Worm (Caenorhabditis elegans) whole organism, midembryonic: ENCODE data around the gene Y69A2AR.50.
A peak's percentile ranks its signal among the peaks of the same experiment; 100 is the strongest.

Experiments
- T22C8.4 ChIP-seq: fragments of 200-800 bp; sonication (Bioruptor generic); IDR thresholded peaks from 2 replicates; pipeline ENCODE4 v1.3.6; 2022; ENCODE audit warnings: missing genetic modification characterization, missing compliant biosample characterization
- cog-1 ChIP-seq: sonication (generic microtip); optimal IDR thresholded peaks from 2 replicates; lab custom pipeline; 2016; ENCODE audit warnings: missing genetic modification characterization, missing compliant biosample characterization
- flt-1 ChIP-seq: fragments of 200-800 bp; sonication (Bioruptor generic); IDR thresholded peaks from 2 replicates; pipeline ENCODE4 v1.3.6; 2022; ENCODE audit warnings: missing genetic modification characterization, missing compliant biosample characterization
- klf-2 ChIP-seq: fragments of 200-800 bp; sonication (Bioruptor generic); conservative IDR thresholded peaks from 2 replicates; pipeline ENCODE4 v1.3.6; 2022; ENCODE audit warnings: missing genetic modification reagents, missing genetic modification characterization, missing compliant biosample characterization
- med-1 ChIP-seq: sonication (generic microtip); optimal IDR thresholded peaks from 2 replicates; lab custom pipeline; 2017; ENCODE audit warnings: missing genetic modification characterization, mild to moderate bottlenecking, missing compliant biosample characterization, antibody characterized with exemption, missing genetic modification reagents; ENCODE audit not compliant: insufficient read depth
- ref-1 ChIP-seq: fragments of 200-800 bp; sonication (Bioruptor generic); conservative IDR thresholded peaks from 2 replicates; pipeline ENCODE4 v1.3.6; 2022; ENCODE audit warnings: missing genetic modification reagents, missing genetic modification characterization, missing compliant biosample characterization
- tab-1 ChIP-seq: fragments of 200-800 bp; sonication (Bioruptor generic); IDR thresholded peaks from 2 replicates; pipeline ENCODE4 v1.3.6; 2022; ENCODE audit warnings: missing genetic modification characterization, missing compliant biosample characterization
- ztf-23 ChIP-seq: fragments of 200-800 bp; sonication (Bioruptor generic); IDR thresholded peaks from 2 replicates; pipeline ENCODE4 v1.3.6; 2022; ENCODE audit warnings: missing genetic modification reagents, missing genetic modification characterization, missing compliant biosample characterization
- ztf-29 ChIP-seq: fragments of 200-800 bp; sonication (Bioruptor generic); IDR thresholded peaks from 2 replicates; pipeline ENCODE4 v1.3.6; 2022; ENCODE audit warnings: missing genetic modification reagents, missing genetic modification characterization, missing compliant biosample characterization

Gene Y69A2AR.50

ce11 chrIV:2600841-2601240, 38.7 kb downstream of the Y69A2AR.50 start, which contains the start of gene epg-9:
epg-9 (plus strand) TSS chrIV:2601141.
- TF ChIP-seq ztf-23 (no peak), tab-1 (no peak), klf-2 (GFP tag; lab: Robert Waterston, UW) (no peak), flt-1 (GFP tag; lab: Robert Waterston, UW) (no peak), cog-1 (no peak), ref-1 (no peak), med-1 (GFP tag; lab: Kevin White, UChicago) (no peak), T22C8.4 (no peak), ztf-29 (GFP tag; lab: Robert Waterston, UW) (no peak)

ce11 chrIV:2601988-2602861, 40.1 kb downstream of the Y69A2AR.50 start:
- TF ChIP-seq ztf-23 (0 out of 2 replicates have a peak, but pooled peaks have one; percentile 54), klf-2 (GFP tag; lab: Robert Waterston, UW) (0 out of 2 replicates have a peak, but pooled peaks have one; percentile 9), flt-1 (GFP tag; lab: Robert Waterston, UW) (peak; percentile 49; the same call in 1 of the 2 replicates), ref-1 (no peak), ztf-29 (GFP tag; lab: Robert Waterston, UW) (no peak), med-1 (GFP tag; lab: Kevin White, UChicago) (no peak), T22C8.4 (peak; percentile 7; the same call in 1 of the 2 replicates), cog-1 (peak; percentile 43), tab-1 (no peak)

DNA sequence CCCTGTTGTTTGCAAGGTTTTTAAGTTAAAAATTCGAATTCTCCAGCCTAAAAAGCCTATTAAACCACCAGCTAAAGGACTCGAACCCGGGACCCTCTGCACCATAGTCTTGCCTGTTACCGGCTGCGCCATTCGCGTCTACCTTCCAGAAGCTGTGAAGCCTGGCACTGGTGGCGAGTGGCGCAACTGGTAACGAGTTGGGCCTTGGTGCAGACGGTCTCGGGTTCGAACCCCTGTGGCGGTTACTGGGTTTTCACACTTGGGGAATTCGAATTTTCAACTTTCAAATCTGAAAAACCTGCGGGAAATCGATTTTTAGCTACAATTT, 40.7 kb downstream of the Y69A2AR.50 start:
- TF ChIP-seq flt-1 (GFP tag; lab: Robert Waterston, UW) (no peak), med-1 (GFP tag; lab: Kevin White, UChicago) (no peak), klf-2 (GFP tag; lab: Robert Waterston, UW) (no peak)

DNA sequence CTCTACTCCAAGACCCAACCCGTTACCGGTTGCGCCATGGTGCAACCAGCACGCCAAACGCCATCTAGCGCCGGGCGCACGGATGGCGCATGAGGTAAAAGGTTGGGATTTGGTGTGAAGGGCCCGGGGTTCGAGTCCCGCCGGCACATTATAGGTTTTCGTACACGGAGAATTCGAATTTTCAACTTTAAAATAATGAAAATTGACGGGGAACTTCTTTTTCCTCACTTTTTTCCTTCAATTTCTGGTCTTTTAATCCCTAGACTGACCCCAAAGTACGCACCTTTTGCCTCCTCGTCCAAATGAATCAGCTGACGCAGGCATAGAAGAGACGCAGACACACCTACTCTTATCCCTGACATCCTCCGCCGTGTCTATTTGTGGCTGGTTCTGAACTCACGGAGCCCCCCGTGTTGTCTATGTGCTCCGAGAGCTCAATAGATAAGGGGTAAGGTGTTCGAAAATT, 41.4 kb downstream of the Y69A2AR.50 start:
- no peak for TF ChIP-seq T22C8.4
- TF ChIP-seq klf-2 (GFP tag; lab: Robert Waterston, UW) = no peak
- no peak for TF ChIP-seq cog-1
- TF ChIP-seq ztf-29 (GFP tag; lab: Robert Waterston, UW) = no peak
- no peak for TF ChIP-seq flt-1 (GFP tag; lab: Robert Waterston, UW)
- no peak for TF ChIP-seq ztf-23
- no peak for TF ChIP-seq tab-1
- TF ChIP-seq ref-1 = no peak
- no peak for TF ChIP-seq med-1 (GFP tag; lab: Kevin White, UChicago)

ce11 chrIV:2606572-2606971, 44.4 kb downstream of the Y69A2AR.50 start:
- TF ChIP-seq tab-1 (no peak), ztf-29 (GFP tag; lab: Robert Waterston, UW) (no peak), ref-1 (no peak), flt-1 (GFP tag; lab: Robert Waterston, UW) (no peak), cog-1 (no peak), T22C8.4 (no peak), med-1 (GFP tag; lab: Kevin White, UChicago) (no peak), klf-2 (GFP tag; lab: Robert Waterston, UW) (no peak), ztf-23 (no peak)

DNA sequence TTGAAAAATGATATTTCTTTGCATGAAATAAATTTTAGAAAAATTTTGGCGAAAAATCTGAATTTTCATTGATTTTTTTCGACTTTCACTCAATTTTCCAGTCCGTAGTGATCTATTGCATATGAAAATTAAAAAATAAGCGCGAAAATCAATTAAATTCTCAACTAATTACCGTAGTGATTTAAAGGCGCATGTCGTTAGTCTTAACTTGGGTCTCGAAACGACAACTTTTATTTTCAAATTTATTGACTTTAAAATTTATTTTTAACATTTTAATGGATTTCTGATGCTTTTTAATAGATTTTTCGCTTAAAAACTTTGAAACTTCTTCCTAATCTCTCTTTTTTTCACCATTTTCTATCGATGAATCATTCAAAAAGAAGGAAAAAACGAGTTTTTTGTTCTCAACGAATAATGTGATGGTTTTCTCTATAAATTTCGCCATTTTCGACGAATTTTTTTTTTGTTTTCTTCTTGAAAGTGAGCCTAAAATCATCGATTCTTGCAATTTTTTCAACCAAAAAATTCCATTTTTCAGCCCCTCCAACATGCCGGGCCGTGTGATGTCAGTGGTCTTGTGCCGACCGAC, 45.4 kb downstream of the Y69A2AR.50 start, which contains the start of gene vamp-7:
Gene vamp-7, plus strand, starts transcription at position 539 of the 589 bp plus-strand sequence.
- no peak for TF ChIP-seq klf-2 (GFP tag; lab: Robert Waterston, UW)
- TF ChIP-seq tab-1 = no peak
- TF ChIP-seq ztf-29 (GFP tag; lab: Robert Waterston, UW) = no peak

DNA sequence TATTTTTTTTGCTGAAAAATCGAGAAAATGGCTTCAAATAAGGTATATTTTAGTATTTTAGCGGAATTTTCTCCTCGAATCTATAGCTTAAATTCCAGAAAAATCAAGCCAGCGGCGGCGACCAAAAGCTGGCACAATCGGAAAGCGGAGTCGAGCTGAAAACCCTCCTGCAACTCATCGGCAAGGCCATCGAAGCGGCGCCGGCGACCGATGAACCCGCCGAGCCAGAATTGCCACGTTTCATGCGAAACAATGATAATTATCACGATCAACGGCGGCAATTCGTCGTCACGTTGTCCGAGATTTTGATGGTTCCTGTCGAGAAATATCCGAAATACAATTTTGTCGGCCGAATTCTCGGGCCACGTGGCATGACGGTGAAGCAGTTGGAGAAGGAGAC, 48.2 kb downstream of the Y69A2AR.50 start, which contains the start of gene Y69A2AR.32:
Gene Y69A2AR.32, plus strand, starts transcription at position 28 of the 400 bp plus-strand sequence.
- TF ChIP-seq T22C8.4 = no peak
- TF ChIP-seq tab-1 = no peak
- no peak for TF ChIP-seq ztf-23

ce11 chrIV:2610974-2611373, 48.8 kb downstream of the Y69A2AR.50 start:
- TF ChIP-seq flt-1 (GFP tag; lab: Robert Waterston, UW) (no peak), ztf-23 (no peak), T22C8.4 (peak; percentile 28; the same call in 1 of the 2 replicates), tab-1 (no peak)
